Worm (Caenorhabditis elegans) whole organism, L4 larva: ENCODE results near the gene K12H6.9.

Experiments
- F10B5.3 ChIP-seq: sonication (generic microtip); optimal IDR thresholded peaks from 2 replicates; lab custom pipeline; 2016; ENCODE audit warnings: mild to moderate bottlenecking, missing genetic modification characterization, missing compliant biosample characterization
- F37D6.2 ChIP-seq: sonication (generic microtip); optimal IDR thresholded peaks from 2 replicates; lab custom pipeline; 2016; ENCODE audit warnings: mild to moderate bottlenecking, missing genetic modification characterization, missing compliant biosample characterization
- F49E8.2 ChIP-seq: sonication (generic microtip); optimal IDR thresholded peaks from 2 replicates; lab custom pipeline; 2016; ENCODE audit warnings: missing compliant biosample characterization, mild to moderate bottlenecking, missing genetic modification characterization, borderline replicate concordance
- R02D3.7 ChIP-seq: fragments of 150-350 bp; sonication (generic microtip); optimal IDR thresholded peaks from 3 replicates; lab custom pipeline; 2014; ENCODE audit warnings: missing biosample characterization, missing genetic modification characterization
- T26A8.4 ChIP-seq: fragments of 200-800 bp; sonication (Bioruptor generic); IDR thresholded peaks from 2 replicates; pipeline ENCODE4 v1.3.6; 2022; ENCODE audit warnings: missing genetic modification characterization, missing compliant biosample characterization
- Y48G9A.11 ChIP-seq: fragments of 200-800 bp; sonication (Bioruptor generic); IDR thresholded peaks from 2 replicates; pipeline ENCODE4 v1.3.6; 2022; ENCODE audit warnings: missing genetic modification reagents, missing genetic modification characterization, missing compliant biosample characterization
- Y5F2A.4 ChIP-seq: fragments of 200-800 bp; sonication (Bioruptor generic); optimal IDR thresholded peaks from 2 replicates; lab custom pipeline; 2018; ENCODE audit warnings: mild to moderate bottlenecking, missing genetic modification characterization, missing compliant biosample characterization
- aha-1 ChIP-seq: fragments of 150-350 bp; peaks from one replicate; lab custom pipeline; 2014; ENCODE audit warnings: missing biosample characterization, missing genetic modification characterization
- arid-1 ChIP-seq: fragments of 200-800 bp; sonication (Bioruptor generic); conservative IDR thresholded peaks from 2 replicates; pipeline ENCODE4 v1.3.6; 2022; ENCODE audit warnings: missing genetic modification reagents, missing genetic modification characterization, missing compliant biosample characterization
- attf-4 ChIP-seq: sonication (generic microtip); optimal IDR thresholded peaks from 3 replicates; lab custom pipeline; 2017; ENCODE audit warnings: missing biosample characterization, missing genetic modification characterization
- ceh-20 ChIP-seq: fragments of 200-800 bp; sonication (Bioruptor generic); IDR thresholded peaks from 2 replicates; pipeline ENCODE4 v1.3.6; 2022; ENCODE audit warnings: missing genetic modification reagents, missing genetic modification characterization, missing compliant biosample characterization
- ceh-28 ChIP-seq: fragments of 150-350 bp; optimal IDR thresholded peaks from 2 replicates; lab custom pipeline; 2014; ENCODE audit warnings: missing biosample characterization, missing genetic modification reagents, missing genetic modification characterization
- ceh-44 ChIP-seq: fragments of 200-800 bp; sonication (Bioruptor generic); IDR thresholded peaks from 2 replicates; pipeline ENCODE4 v1.3.6; 2022; ENCODE audit warnings: missing genetic modification reagents, missing genetic modification characterization, missing compliant biosample characterization
- ces-1 ChIP-seq: fragments of 150-350 bp; sonication (generic microtip); optimal IDR thresholded peaks from 4 replicates; lab custom pipeline; 2014; ENCODE audit warnings: missing biosample characterization, missing genetic modification reagents, missing genetic modification characterization
- cey-2 ChIP-seq: sonication (generic microtip); optimal IDR thresholded peaks from 3 replicates; lab custom pipeline; 2017; ENCODE audit warnings: missing genetic modification characterization, mild to moderate bottlenecking, missing compliant biosample characterization, antibody characterized with exemption, borderline replicate concordance; ENCODE audit not compliant: insufficient read depth
- daf-8 ChIP-seq: fragments of 200-800 bp; sonication (Bioruptor generic); IDR thresholded peaks from 2 replicates; pipeline ENCODE4 v1.3.6; 2022; ENCODE audit warnings: missing genetic modification characterization, missing compliant biosample characterization
- egl-27 ChIP-seq: sonication (generic microtip); optimal IDR thresholded peaks from 3 replicates; lab custom pipeline; 2017; ENCODE audit warnings: missing biosample characterization, missing genetic modification reagents, missing genetic modification characterization
- egl-43 ChIP-seq: fragments of 200-800 bp; sonication (Bioruptor generic); IDR thresholded peaks from 2 replicates; pipeline ENCODE4 v1.3.6; 2022; ENCODE audit warnings: missing genetic modification reagents, missing genetic modification characterization, missing compliant biosample characterization
- hif-1 ChIP-seq, 2 experiments: sonication (generic microtip); optimal IDR thresholded peaks; 2 replicates each; lab custom pipeline; 2016 to 2017; ENCODE audit warnings: missing compliant biosample characterization in 2 of 2, missing genetic modification characterization in 2 of 2, missing genetic modification reagents in 2 of 2, missing genotype in 2 of 2, mild to moderate bottlenecking in 1 of 2
- hlh-30 ChIP-seq: sonication (generic microtip); optimal IDR thresholded peaks from 2 replicates; lab custom pipeline; 2017; ENCODE audit warnings: antibody characterized with exemption, mild to moderate bottlenecking, missing genetic modification characterization, missing compliant biosample characterization; ENCODE audit not compliant: insufficient read depth
- hmg-1.1 ChIP-seq: fragments of 200-800 bp; sonication (Bioruptor generic); IDR thresholded peaks from 2 replicates; pipeline ENCODE4 v1.3.6; 2022; ENCODE audit warnings: missing genetic modification reagents, missing genetic modification characterization, missing compliant biosample characterization
- lim-7 ChIP-seq: fragments of 200-800 bp; sonication (Bioruptor generic); IDR thresholded peaks from 2 replicates; pipeline ENCODE4 v1.3.6; 2022; ENCODE audit warnings: missing genetic modification characterization, missing compliant biosample characterization
- lin-13 ChIP-seq: fragments of 150-350 bp; optimal IDR thresholded peaks from 2 replicates; lab custom pipeline; 2014; ENCODE audit warnings: missing biosample characterization, missing genetic modification reagents, missing genetic modification characterization
- lir-3 ChIP-seq: sonication (generic microtip); optimal IDR thresholded peaks from 2 replicates; lab custom pipeline; 2016; ENCODE audit warnings: mild to moderate bottlenecking, missing genetic modification characterization, missing compliant biosample characterization
- mdl-1 ChIP-seq, 2 experiments: fragments of 150-350 bp in 1 of 2; sonication (generic microtip) in 1 of 2; optimal IDR thresholded peaks; 2 replicates each; lab custom pipeline; 2014 to 2017; ENCODE audit warnings: missing biosample characterization in 2 of 2, missing genetic modification characterization in 2 of 2
- mdt-29 ChIP-seq: fragments of 200-800 bp; sonication (Bioruptor generic); IDR thresholded peaks from 2 replicates; pipeline ENCODE4 v1.3.6; 2022; ENCODE audit warnings: missing genetic modification reagents, missing genetic modification characterization, missing compliant biosample characterization
- nhr-10 ChIP-seq: fragments of 150-350 bp; optimal IDR thresholded peaks from 2 replicates; lab custom pipeline; 2014; ENCODE audit warnings: missing biosample characterization, missing genetic modification characterization
- nhr-42 ChIP-seq: fragments of 200-800 bp; sonication (Bioruptor generic); IDR thresholded peaks from 2 replicates; pipeline ENCODE4 v1.3.6; 2022; ENCODE audit warnings: missing genetic modification characterization, missing compliant biosample characterization
- nhr-76 ChIP-seq: fragments of 150-350 bp; optimal IDR thresholded peaks from 2 replicates; lab custom pipeline; 2014; ENCODE audit warnings: missing biosample characterization, missing genetic modification characterization
- nhr-77 ChIP-seq: fragments of 150-350 bp; optimal IDR thresholded peaks from 2 replicates; lab custom pipeline; 2014; ENCODE audit warnings: missing biosample characterization, missing genetic modification characterization
- pqm-1 ChIP-seq: sonication (generic microtip); optimal IDR thresholded peaks from 2 replicates; lab custom pipeline; 2017; ENCODE audit warnings: missing biosample characterization, missing genetic modification characterization
- snpc-4 ChIP-seq: fragments of 150-350 bp; optimal IDR thresholded peaks from 2 replicates; lab custom pipeline; 2014; ENCODE audit warnings: missing biosample characterization, missing genetic modification characterization
- spr-1 ChIP-seq: sonication (generic microtip); optimal IDR thresholded peaks from 2 replicates; lab custom pipeline; 2016; ENCODE audit warnings: mild to moderate bottlenecking, missing genetic modification characterization, missing compliant biosample characterization
- spr-3 ChIP-seq: fragments of 200-800 bp; sonication (Bioruptor generic); optimal IDR thresholded peaks from 2 replicates; lab custom pipeline; 2018; ENCODE audit warnings: mild to moderate bottlenecking, missing genetic modification characterization, missing compliant biosample characterization
- tag-97 ChIP-seq: fragments of 200-800 bp; sonication (Bioruptor generic); IDR thresholded peaks from 2 replicates; pipeline ENCODE4 v1.3.6; 2022; ENCODE audit warnings: missing genetic modification characterization, missing compliant biosample characterization
- unc-39 ChIP-seq: sonication (generic microtip); optimal IDR thresholded peaks from 2 replicates; lab custom pipeline; 2017; ENCODE audit warnings: missing biosample characterization, missing genetic modification characterization
- unc-62 ChIP-seq, 3 experiments: fragments of 150-350 bp in 1 of 3; sonication (generic microtip); optimal IDR thresholded peaks in 2 of 3; peaks in 1 of 3; 1 replicate in 1 of 3; 2 replicates in 2 of 3; lab custom pipeline; 2014 to 2017; ENCODE audit warnings: missing biosample characterization in 3 of 3, missing genetic modification characterization in 3 of 3, missing genetic modification reagents in 3 of 3, missing genotype in 1 of 3
- vab-7 ChIP-seq: fragments of 200-800 bp; sonication (Bioruptor generic); IDR thresholded peaks from 2 replicates; pipeline ENCODE4 v1.3.6; 2022; ENCODE audit warnings: missing genetic modification reagents, missing genetic modification characterization, missing compliant biosample characterization
- zag-1 ChIP-seq: fragments of 150-350 bp; optimal IDR thresholded peaks from 2 replicates; lab custom pipeline; 2014; ENCODE audit warnings: missing biosample characterization, missing genetic modification characterization
- zfp-2 ChIP-seq: sonication (generic microtip); optimal IDR thresholded peaks from 2 replicates; lab custom pipeline; 2016; ENCODE audit warnings: mild to moderate bottlenecking, missing genetic modification characterization, missing compliant biosample characterization
- zip-11 ChIP-seq: fragments of 200-800 bp; sonication (Bioruptor generic); IDR thresholded peaks from 2 replicates; pipeline ENCODE4 v1.3.6; 2022; ENCODE audit warnings: missing genetic modification characterization, missing compliant biosample characterization
- ztf-11 ChIP-seq: fragments of 150-350 bp; optimal IDR thresholded peaks from 2 replicates; lab custom pipeline; 2014; ENCODE audit warnings: missing biosample characterization, missing genetic modification characterization

The K12H6.9 gene

DNA sequence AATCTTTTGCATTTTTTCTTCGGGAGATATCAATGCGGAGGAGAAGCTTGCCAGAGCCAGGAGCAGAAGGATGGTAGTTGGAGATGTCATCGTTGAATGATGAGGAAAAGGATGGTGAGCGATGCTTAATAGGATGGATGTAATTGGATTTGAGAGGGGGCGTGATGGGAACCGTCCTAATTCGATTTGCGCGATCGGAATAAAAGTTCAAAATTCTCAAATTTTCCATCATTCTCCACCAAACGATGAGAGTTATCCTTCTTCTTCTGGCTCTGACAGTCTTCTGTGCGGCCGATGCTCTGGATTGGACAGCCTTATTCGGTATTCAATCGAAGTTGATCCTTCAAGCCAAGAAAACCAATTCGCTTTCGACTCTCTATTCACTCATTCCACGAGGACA, at the start of gene K12H6.9, which contains the start of gene K12H6.4:
TSS of gene K12H6.9 (plus strand) at position 236 of the 400 bp plus-strand sequence.
TSS of gene K12H6.4 (minus strand) at position 101 of the 400 bp plus-strand sequence.
- TF ChIP-seq arid-1 (GFP tag; lab: Robert Waterston, UW) (no peak), aha-1 (tag; lab: Kevin White, UChicago) (no peak), F49E8.2 (tag; lab: Kevin White, UChicago) (no peak), nhr-76 (tag; lab: Kevin White, UChicago) (no peak), daf-8 (GFP tag; lab: Robert Waterston, UW) (no peak), hmg-1.1 (no peak), nhr-10 (tag; lab: Kevin White, UChicago) (no peak), ceh-28 (tag; lab: Kevin White, UChicago) (no peak), attf-4 (tag; lab: Kevin White, UChicago) (no peak), ces-1 (GFP tag; lab: Kevin White, UChicago) (no peak), F10B5.3 (tag; lab: Kevin White, UChicago) (no peak), ceh-44 (GFP tag; lab: Robert Waterston, UW) (no peak), lin-13 (no peak), R02D3.7 (tag; lab: Kevin White, UChicago) (no peak), unc-39 (tag; lab: Kevin White, UChicago) (no peak), zag-1 (no peak), tag-97 (no peak), hlh-30 (tag; lab: Kevin White, UChicago) (no peak)

DNA sequence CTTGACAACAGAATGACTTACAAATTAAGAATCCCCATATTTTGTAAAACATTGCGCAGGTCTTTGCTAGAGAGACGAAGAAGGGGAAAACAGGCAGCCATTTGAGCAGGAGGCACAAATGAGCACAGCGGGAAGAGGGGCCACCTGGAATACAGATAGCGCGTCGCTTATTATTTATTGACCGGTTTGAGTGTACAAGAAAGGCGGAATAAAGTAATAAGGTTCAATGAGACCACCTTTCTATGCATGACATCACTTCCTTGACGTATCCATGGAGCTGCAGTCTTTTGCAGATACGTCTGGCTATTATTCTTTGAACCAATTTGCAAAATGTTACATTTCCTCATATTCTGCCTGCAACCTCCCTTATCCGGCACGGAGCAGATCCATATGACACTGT, 49.3 kb upstream of the K12H6.9 start, which contains the start of gene fbxb-111:
TSS of gene fbxb-111 (minus strand) at position 101 of the 400 bp plus-strand sequence.
- TF ChIP-seq egl-43 (GFP tag; lab: Robert Waterston, UW), result no peak
- TF ChIP-seq zag-1, result no peak
- no peak for TF ChIP-seq tag-97
- no peak for TF ChIP-seq egl-27 (tag; lab: Kevin White, UChicago)
- no peak for TF ChIP-seq cey-2 (tag; lab: Kevin White, UChicago)
- no peak for TF ChIP-seq ztf-11 (tag; lab: Kevin White, UChicago)
- TF ChIP-seq lin-13, result no peak
- TF ChIP-seq T26A8.4 (GFP tag; lab: Robert Waterston, UW), result no peak
- no peak for TF ChIP-seq spr-3 (GFP tag; lab: Kevin White, UChicago)
- TF ChIP-seq hif-1 (tag; optimal IDR thresholded peaks at IDR 0.05; lab: Kevin White, UChicago), result no peak
- TF ChIP-seq vab-7, result no peak
- TF ChIP-seq ceh-20, result no peak
- TF ChIP-seq mdt-29 (GFP tag; lab: Robert Waterston, UW), result no peak
- TF ChIP-seq pqm-1 (tag; lab: Kevin White, UChicago), result no peak

DNA sequence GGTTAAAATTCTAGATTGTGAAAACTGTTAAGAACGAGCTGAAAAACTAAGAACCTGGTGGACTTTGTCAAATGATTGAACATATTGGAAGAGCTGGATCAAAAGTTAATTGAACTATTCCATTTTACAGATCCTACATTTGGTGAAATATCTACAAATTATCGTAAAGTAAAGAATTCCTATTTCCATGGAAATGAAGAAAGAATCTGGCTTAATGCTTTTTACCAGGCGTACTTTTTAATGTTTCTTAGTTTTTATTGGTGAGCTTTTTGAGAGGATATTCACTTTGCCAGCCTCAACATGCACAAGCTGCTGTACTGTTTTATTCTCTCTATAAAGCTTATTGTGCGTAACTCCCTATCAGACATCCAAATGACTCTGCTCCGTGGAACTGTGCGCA, 46.4 kb upstream of the K12H6.9 start, which contains the start of gene F08D12.4:
TSS of gene F08D12.4 (plus strand) at position 301 of the 400 bp plus-strand sequence.
- TF ChIP-seq nhr-77 (tag; lab: Kevin White, UChicago) (no peak), Y5F2A.4 (GFP tag; lab: Kevin White, UChicago) (no peak), snpc-4 (tag; lab: Kevin White, UChicago) (no peak), zip-11 (GFP tag; lab: Robert Waterston, UW) (no peak), ceh-28 (tag; lab: Kevin White, UChicago) (no peak), F37D6.2 (tag; lab: Kevin White, UChicago) (no peak), mdt-29 (GFP tag; lab: Robert Waterston, UW) (no peak), mdl-1 (tag; optimal IDR thresholded peaks at IDR 0.05; lab: Kevin White, UChicago) (no peak), unc-62 (GFP tag; optimal IDR thresholded peaks at IDR 0.05 in 1 of 2; lab: Kevin White, UChicago) (no peak), unc-62 (tag; optimal IDR thresholded peaks at IDR 0.05; lab: Kevin White, UChicago) (no peak), egl-27 (tag; lab: Kevin White, UChicago) (no peak), zfp-2 (tag; lab: Kevin White, UChicago) (no peak), lir-3 (no peak), nhr-42 (no peak), Y48G9A.11 (GFP tag; lab: Robert Waterston, UW) (no peak), lim-7 (GFP tag; lab: Robert Waterston, UW) (no peak), spr-1 (tag; lab: Kevin White, UChicago) (no peak)
